Worm (Caenorhabditis elegans): ENCODE measurements around the gene T19D12.4.
A peak's percentile ranks its signal among the peaks of the same experiment; 100 is the strongest.

Gene T19D12.4

DNA sequence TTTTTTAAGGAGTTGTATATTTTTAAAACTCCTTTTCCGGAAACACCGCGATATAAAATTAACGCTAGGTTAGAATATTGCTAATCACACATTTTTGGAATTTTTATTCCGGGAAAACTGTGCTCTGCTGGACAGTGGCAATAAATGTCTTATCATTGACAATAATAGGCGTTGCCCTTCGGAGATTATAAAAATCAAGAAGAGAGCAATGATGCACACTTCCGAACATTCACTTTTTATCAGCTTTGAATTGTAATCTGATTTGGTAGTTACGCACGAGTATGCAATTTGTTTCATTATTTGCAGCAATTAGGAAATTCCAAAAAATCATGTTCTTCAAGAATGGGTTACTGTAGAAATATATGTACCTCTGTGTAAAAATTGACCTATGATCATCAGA lies 14.8 kb upstream of the T19D12.4 start (continued):
- TF ChIP-seq zip-11 (GFP tag; IDR thresholded peaks at IDR 0.05) (no peak), ces-1 (GFP tag; optimal IDR thresholded peaks at IDR 0.05) (no peak), nhr-102 (tag; optimal IDR thresholded peaks at IDR 0.05) (peak; percentile 1), hlh-11 (tag; optimal IDR thresholded peaks at IDR 0.05) (peak; percentile 36), madf-9 (GFP tag; conservative IDR thresholded peaks at IDR 0.05) (no peak), snpc-4 (tag; optimal IDR thresholded peaks at IDR 0.05) (no peak), cey-2 (tag; optimal IDR thresholded peaks at IDR 0.05; ENCODE audit: borderline replicate concordance, insufficient read depth) (no peak), D1046.2 (GFP tag; IDR thresholded peaks at IDR 0.05) (no peak), pqm-1 (tag; optimal IDR thresholded peaks at IDR 0.05) (peak; percentile 67), dmd-6 (GFP tag; IDR thresholded peaks at IDR 0.05) (peak; percentile 62; the same call in 1 of the 2 replicates), sdz-12 (GFP tag; optimal IDR thresholded peaks at IDR 0.05) (no peak), lin-1 (GFP tag; IDR thresholded peaks at IDR 0.05) (no peak), nhr-76 (tag; optimal IDR thresholded peaks at IDR 0.05) (no peak), daf-16 (GFP tag; optimal IDR thresholded peaks at IDR 0.05) (no peak), daf-16 (tag; optimal IDR thresholded peaks at IDR 0.05) (peak; percentile 46), vab-7 (GFP tag; IDR thresholded peaks at IDR 0.05) (no peak), nhr-77 (tag; optimal IDR thresholded peaks at IDR 0.05) (peak; percentile 1), Y105C5A.15 (GFP tag; IDR thresholded peaks at IDR 0.05) (no peak)

DNA sequence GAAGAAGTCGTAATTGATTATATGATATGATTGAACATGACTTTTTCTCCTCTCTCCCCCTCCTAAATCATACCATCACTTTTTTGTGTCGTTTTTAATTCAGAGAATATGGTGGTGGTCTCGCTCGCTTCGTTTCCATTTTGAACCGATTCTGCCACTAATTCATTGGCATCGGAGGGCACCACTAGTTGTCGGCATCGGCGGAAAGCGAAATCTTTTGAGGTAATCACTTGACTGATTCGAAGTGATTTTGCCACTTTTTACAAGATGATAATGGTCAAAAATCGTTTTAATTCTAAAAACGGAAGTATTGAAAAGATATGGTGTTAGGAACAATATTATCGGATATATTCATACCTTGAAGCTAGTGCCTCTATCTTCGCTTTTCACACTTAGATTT lies 14.1 kb upstream of the T19D12.4 start, which contains the start of gene klf-3:
Gene klf-3, plus strand, starts transcription at position 109 of the 400 bp plus-strand sequence.
- TF ChIP-seq nhr-102 (tag; optimal IDR thresholded peaks at IDR 0.05) (no peak), mdl-1 (tag; optimal IDR thresholded peaks at IDR 0.05) (no peak), ZK546.5 (tag; optimal IDR thresholded peaks at IDR 0.05) (no peak), nhr-25 (tag; optimal IDR thresholded peaks at IDR 0.05; ENCODE audit: borderline replicate concordance, insufficient read depth) (no peak), spr-1 (tag; optimal IDR thresholded peaks at IDR 0.05) (no peak), zip-2 (tag; optimal IDR thresholded peaks at IDR 0.05) (no peak), ztf-11 (tag; optimal IDR thresholded peaks at IDR 0.05) (no peak), lin-1 (GFP tag; IDR thresholded peaks at IDR 0.05) (no peak)

DNA sequence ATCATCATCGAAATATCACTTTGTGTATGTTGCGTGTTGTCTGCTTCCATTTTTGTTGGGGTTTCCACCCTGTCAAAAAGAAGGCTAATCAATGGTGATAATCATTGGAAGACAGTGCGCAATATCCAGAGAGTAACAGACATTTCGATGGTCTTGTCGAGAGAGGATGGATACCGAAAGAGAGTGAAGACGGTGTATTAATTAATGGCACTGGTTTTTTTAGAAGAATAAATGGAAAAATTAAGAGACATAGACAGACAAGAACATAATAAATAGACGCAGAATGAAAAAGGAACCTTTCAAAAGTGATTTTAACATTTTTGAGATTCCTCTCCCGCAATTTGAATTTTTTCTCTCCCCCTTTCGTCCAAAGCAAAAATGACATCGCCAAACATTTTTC lies 11.9 kb upstream of the T19D12.4 start:
- TF ChIP-seq lsy-2 (tag; optimal IDR thresholded peaks at IDR 0.05) (no peak), hlh-30 (tag; optimal IDR thresholded peaks at IDR 0.05; ENCODE audit: insufficient read depth) (no peak), lim-7 (GFP tag; IDR thresholded peaks at IDR 0.05) (no peak), jun-1 (tag; optimal IDR thresholded peaks at IDR 0.05) (no peak), unc-62 (GFP tag; optimal IDR thresholded peaks at IDR 0.05 in 1 of 2) (peak in 1 of 2 experiments; percentile 39), unc-62 (tag; optimal IDR thresholded peaks at IDR 0.05) (no peak), ceh-20 (GFP tag; IDR thresholded peaks at IDR 0.05) (no peak), lin-38 (GFP tag; IDR thresholded peaks at IDR 0.05) (no peak), hmg-1.1 (GFP tag; IDR thresholded peaks at IDR 0.05) (no peak), daf-12 (tag; optimal IDR thresholded peaks at IDR 0.05) (no peak), pha-4 (GFP tag; IDR thresholded peaks at IDR 0.05) (no peak), pha-4 (tag; optimal IDR thresholded peaks at IDR 0.05) (no peak), snpc-1.2 (GFP tag; IDR thresholded peaks at IDR 0.05) (no peak), spr-1 (tag; optimal IDR thresholded peaks at IDR 0.05) (no peak), T26A8.4 (GFP tag; IDR thresholded peaks at IDR 0.05) (no peak), tra-1 (GFP tag; IDR thresholded peaks at IDR 0.05) (0 out of 2 replicates have a peak, but pooled peaks have one; percentile 38), lir-3 (tag; optimal IDR thresholded peaks at IDR 0.05) (no peak), set-16 (GFP tag; IDR thresholded peaks at IDR 0.05) (no peak), mdl-1 (tag; optimal IDR thresholded peaks at IDR 0.05) (peak in 1 of 2 experiments; percentile 18), F26F4.8 (GFP tag; conservative IDR thresholded peaks at IDR 0.05) (no peak), ztf-11 (tag; optimal IDR thresholded peaks at IDR 0.05) (no peak), nhr-28 (tag; optimal IDR thresholded peaks at IDR 0.05) (peak; percentile 37), unc-130 (GFP tag; optimal IDR thresholded peaks at IDR 0.05) (no peak), aha-1 (tag) (peak; percentile 23), aly-2 (tag; optimal IDR thresholded peaks at IDR 0.05) (no peak), zfp-3 (GFP tag; conservative IDR thresholded peaks at IDR 0.05) (no peak), hlh-11 (tag; optimal IDR thresholded peaks at IDR 0.05) (peak; percentile 19), cey-2 (tag; optimal IDR thresholded peaks at IDR 0.05; ENCODE audit: borderline replicate concordance, insufficient read depth) (peak; percentile 19)
